Fruit fly (Drosophila melanogaster) whole organism, embryonic: ENCODE results near the gene CG9702.

ENCODE experiments used
- BEAF-32 ChIP-seq: fragments of 200-800 bp; sonication (Bioruptor generic); optimal IDR thresholded peaks from 3 replicates; lab custom pipeline; 2017; ENCODE audit warnings: missing biosample characterization, missing genetic modification characterization, mild to moderate bottlenecking, moderate library complexity, missing genetic modification reagents
- Bgb ChIP-seq: fragments of 200-800 bp; sonication (Bioruptor generic); IDR thresholded peaks from 2 replicates; pipeline ENCODE4 v1.3.6; 2022; ENCODE audit warnings: missing biosample characterization, missing genetic modification characterization; ENCODE audit not compliant: partially characterized antibody
- BtbVII ChIP-seq: fragments of 200-800 bp; sonication (Bioruptor generic); optimal IDR thresholded peaks from 3 replicates; lab custom pipeline; 2017; ENCODE audit warnings: missing biosample characterization, mild to moderate bottlenecking, missing genetic modification characterization
- CG11093 ChIP-seq: fragments of 200-800 bp; sonication (Bioruptor generic); IDR thresholded peaks from 3 replicates; pipeline ENCODE4 v1.3.6; 2022; ENCODE audit warnings: missing biosample characterization, missing genetic modification characterization
- CG11560 ChIP-seq: fragments of 200-800 bp; sonication (Bioruptor generic); IDR thresholded peaks from 3 replicates; pipeline ENCODE4 v1.3.6; 2022; ENCODE audit warnings: missing biosample characterization, missing genetic modification characterization
- CG12299 ChIP-seq: fragments of 200-800 bp; sonication (Bioruptor generic); optimal IDR thresholded peaks from 2 replicates; lab custom pipeline; 2018; ENCODE audit warnings: missing biosample characterization, mild to moderate bottlenecking, missing genetic modification characterization
- CG13296 ChIP-seq: fragments of 200-800 bp; sonication (Bioruptor generic); optimal IDR thresholded peaks from 3 replicates; lab custom pipeline; 2018; ENCODE audit warnings: missing biosample characterization, mild to moderate bottlenecking, missing genetic modification characterization
- CG14050 ChIP-seq: fragments of 200-800 bp; sonication (Bioruptor generic); IDR thresholded peaks from 3 replicates; pipeline ENCODE4 v1.3.6; 2022; ENCODE audit warnings: missing biosample characterization, missing genetic modification characterization
- CG15269 ChIP-seq: fragments of 200-800 bp; sonication (Bioruptor generic); optimal IDR thresholded peaks from 2 replicates; lab custom pipeline; 2018; ENCODE audit warnings: missing biosample characterization, mild to moderate bottlenecking, missing genetic modification characterization, moderate library complexity
- CG18619 ChIP-seq: fragments of 200-800 bp; sonication (Bioruptor generic); optimal IDR thresholded peaks from 3 replicates; lab custom pipeline; 2017; ENCODE audit warnings: missing biosample characterization, mild to moderate bottlenecking, missing genetic modification characterization
- CG18764 ChIP-seq: fragments of 200-800 bp; sonication (Bioruptor generic); optimal IDR thresholded peaks from 3 replicates; lab custom pipeline; 2016; ENCODE audit warnings: missing biosample characterization, missing genetic modification characterization
- CG30403 ChIP-seq: fragments of 200-800 bp; sonication (Bioruptor generic); optimal IDR thresholded peaks from 3 replicates; lab custom pipeline; 2016; ENCODE audit warnings: missing biosample characterization, missing genetic modification characterization
- CG3726 ChIP-seq: fragments of 200-800 bp; sonication (Bioruptor generic); IDR thresholded peaks from 3 replicates; pipeline ENCODE4, ENCODE4 v1.3.6; 2022; ENCODE audit warnings: missing biosample characterization, missing genetic modification characterization
- CG3838 ChIP-seq: fragments of 200-800 bp; sonication (Bioruptor generic); optimal IDR thresholded peaks from 3 replicates; lab custom pipeline; 2016; ENCODE audit warnings: missing biosample characterization, missing genetic modification characterization
- CG6272 ChIP-seq: fragments of 200-800 bp; sonication (Bioruptor generic); IDR thresholded peaks from 2 replicates; pipeline ENCODE4 v1.3.6; 2022; ENCODE audit warnings: missing biosample characterization, missing genetic modification characterization
- CG6813 ChIP-seq: fragments of 200-800 bp; sonication (Bioruptor generic); optimal IDR thresholded peaks from 2 replicates; lab custom pipeline; 2017; ENCODE audit warnings: missing biosample characterization, missing genetic modification characterization, mild to moderate bottlenecking, moderate library complexity, missing genetic modification reagents
- CG6854 ChIP-seq: fragments of 200-800 bp; sonication (Bioruptor generic); optimal IDR thresholded peaks from 3 replicates; lab custom pipeline; 2017; ENCODE audit warnings: missing biosample characterization, mild to moderate bottlenecking, missing genetic modification characterization
- CG7271 ChIP-seq: fragments of 200-800 bp; sonication (Bioruptor generic); optimal IDR thresholded peaks from 2 replicates; lab custom pipeline; 2018; ENCODE audit warnings: missing biosample characterization, mild to moderate bottlenecking, missing genetic modification characterization, moderate library complexity
- CG7928 ChIP-seq: fragments of 200-800 bp; sonication (Bioruptor generic); optimal IDR thresholded peaks from 2 replicates; lab custom pipeline; 2017; ENCODE audit warnings: missing biosample characterization, mild to moderate bottlenecking, missing genetic modification characterization
- CG8765 ChIP-seq: fragments of 200-800 bp; sonication (Bioruptor generic); IDR thresholded peaks from 2 replicates; pipeline ENCODE4 v1.3.6; 2022; ENCODE audit warnings: missing biosample characterization, missing genetic modification characterization
- Camta ChIP-seq: fragments of 200-800 bp; sonication (Bioruptor generic); optimal IDR thresholded peaks from 2 replicates; lab custom pipeline; 2016; ENCODE audit warnings: missing biosample characterization, missing genetic modification characterization
- Dbx ChIP-seq: fragments of 200-800 bp; sonication (Bioruptor generic); IDR thresholded peaks from 3 replicates; pipeline ENCODE4 v1.3.6; 2022; ENCODE audit warnings: missing biosample characterization, missing genetic modification characterization
- Dll ChIP-seq: fragments of 200-800 bp; sonication (Bioruptor generic); IDR thresholded peaks from 4 replicates; pipeline ENCODE4 v1.3.6; 2022; ENCODE audit warnings: missing biosample characterization, missing genetic modification characterization; ENCODE audit not compliant: partially characterized antibody
- Doc2 ChIP-seq: fragments of 200-800 bp; sonication (Bioruptor generic); IDR thresholded peaks from 2 replicates; pipeline ENCODE4 v1.3.6; 2022; ENCODE audit warnings: missing biosample characterization, missing genetic modification characterization
- Dp ChIP-seq: fragments of 200-800 bp; sonication (Bioruptor generic); optimal IDR thresholded peaks from 2 replicates; lab custom pipeline; 2018; ENCODE audit warnings: missing biosample characterization, mild to moderate bottlenecking, missing genetic modification characterization, moderate library complexity
- HLHmδ ChIP-seq: fragments of 200-800 bp; sonication (Bioruptor generic); optimal IDR thresholded peaks from 2 replicates; lab custom pipeline; 2018; ENCODE audit warnings: missing biosample characterization, mild to moderate bottlenecking, missing genetic modification characterization, moderate library complexity
- Hmr ChIP-seq: fragments of 200-800 bp; sonication (Bioruptor generic); optimal IDR thresholded peaks from 3 replicates; lab custom pipeline; 2017; ENCODE audit warnings: mild to moderate bottlenecking, missing biosample characterization, missing genetic modification reagents, missing genetic modification characterization
- MESR4 ChIP-seq: fragments of 200-800 bp; sonication (Bioruptor generic); optimal IDR thresholded peaks from 2 replicates; lab custom pipeline; 2018; ENCODE audit warnings: missing biosample characterization, mild to moderate bottlenecking, missing genetic modification characterization, moderate library complexity
- Med ChIP-seq: fragments of 200-800 bp; sonication (Bioruptor generic); peaks from one replicate; lab custom pipeline; 2016; ENCODE audit warnings: missing biosample characterization, missing genetic modification characterization, mild to moderate bottlenecking, inconsistent platforms, moderate library complexity
- NC2α ChIP-seq: fragments of 200-800 bp; sonication (Bioruptor generic); optimal IDR thresholded peaks from 2 replicates; lab custom pipeline; 2016; ENCODE audit warnings: missing biosample characterization, missing genetic modification characterization
- NFAT ChIP-seq: fragments of 200-800 bp; sonication (Bioruptor generic); IDR thresholded peaks from 2 replicates; pipeline ENCODE4 v1.3.6; 2022; ENCODE audit warnings: missing biosample characterization, missing genetic modification characterization
- Sox100B ChIP-seq: fragments of 200-800 bp; sonication (Bioruptor generic); optimal IDR thresholded peaks from 3 replicates; lab custom pipeline; 2018; ENCODE audit warnings: missing biosample characterization, mild to moderate bottlenecking, missing genetic modification characterization
- TFAM ChIP-seq: fragments of 200-800 bp; sonication (Bioruptor generic); optimal IDR thresholded peaks from 2 replicates; lab custom pipeline; 2017; ENCODE audit warnings: missing biosample characterization, missing genetic modification characterization, inconsistent platforms
- ac ChIP-seq: fragments of 200-800 bp; sonication (Bioruptor generic); optimal IDR thresholded peaks from 3 replicates; lab custom pipeline; 2017; ENCODE audit warnings: missing biosample characterization, mild to moderate bottlenecking, missing genetic modification characterization
- cad ChIP-seq: fragments of >200 bp; optimal IDR thresholded peaks from 2 replicates; lab custom pipeline; 2017; ENCODE audit warnings: missing biosample characterization, missing genetic modification characterization
- cg ChIP-seq: fragments of 200-800 bp; sonication (Bioruptor generic); optimal IDR thresholded peaks from 3 replicates; lab custom pipeline; 2019; ENCODE audit warnings: missing biosample characterization, mild to moderate bottlenecking, missing genetic modification characterization, moderate library complexity
- crp ChIP-seq, 2 experiments: fragments of 200-800 bp; sonication (Bioruptor generic); optimal IDR thresholded peaks; 2 replicates in 1 of 2; 3 replicates in 1 of 2; lab custom pipeline; 2017; ENCODE audit warnings: missing biosample characterization in 2 of 2, missing genetic modification characterization in 2 of 2, mild to moderate bottlenecking in 1 of 2, moderate library complexity in 1 of 2
- dan ChIP-seq: fragments of 200-800 bp; sonication (Bioruptor generic); IDR thresholded peaks from 2 replicates; pipeline ENCODE4 v1.3.6; 2022; ENCODE audit warnings: missing biosample characterization, missing genetic modification characterization
- dm ChIP-seq: fragments of 200-800 bp; sonication (Bioruptor generic); optimal IDR thresholded peaks from 3 replicates; lab custom pipeline; 2016; ENCODE audit warnings: missing biosample characterization, missing genetic modification characterization
- exex ChIP-seq: fragments of 200-800 bp; sonication (Bioruptor generic); optimal IDR thresholded peaks from 4 replicates; lab custom pipeline; 2018; ENCODE audit warnings: missing biosample characterization, mild to moderate bottlenecking, missing genetic modification characterization, moderate library complexity
- fu2 ChIP-seq: fragments of 200-800 bp; sonication (Bioruptor generic); optimal IDR thresholded peaks from 2 replicates; lab custom pipeline; 2016; ENCODE audit warnings: missing biosample characterization, missing genetic modification characterization
- gce ChIP-seq: fragments of 200-800 bp; sonication (Bioruptor generic); IDR thresholded peaks from 3 replicates; pipeline ENCODE4 v1.3.6; 2022; ENCODE audit warnings: missing biosample characterization, missing genetic modification characterization
- gsb ChIP-seq: fragments of 200-800 bp; sonication (Bioruptor generic); IDR thresholded peaks from 2 replicates; pipeline ENCODE4 v1.3.6; 2022; ENCODE audit warnings: missing biosample characterization, missing genetic modification characterization
- h ChIP-seq: fragments of >200 bp; optimal IDR thresholded peaks from 2 replicates; lab custom pipeline; 2017
- mam ChIP-seq: fragments of 200-800 bp; sonication (Bioruptor generic); optimal IDR thresholded peaks from 3 replicates; lab custom pipeline; 2016; ENCODE audit warnings: missing biosample characterization, missing genetic modification characterization
- mirr ChIP-seq: fragments of 200-800 bp; sonication (Bioruptor generic); optimal IDR thresholded peaks from 3 replicates; lab custom pipeline; 2018; ENCODE audit warnings: missing biosample characterization, mild to moderate bottlenecking, missing genetic modification characterization
- seq ChIP-seq: fragments of 200-800 bp; sonication (Bioruptor generic); IDR thresholded peaks from 2 replicates; pipeline ENCODE4 v1.3.6; 2022; ENCODE audit warnings: missing biosample characterization, missing genetic modification characterization
- wek ChIP-seq: fragments of 200-800 bp; sonication (Bioruptor generic); optimal IDR thresholded peaks from 3 replicates; lab custom pipeline; 2018; ENCODE audit warnings: missing biosample characterization, mild to moderate bottlenecking, missing genetic modification characterization, moderate library complexity
- yki ChIP-seq: fragments of >200 bp; optimal IDR thresholded peaks from 3 replicates; lab custom pipeline; 2018
- zen ChIP-seq: fragments of 200-800 bp; sonication (Bioruptor generic); optimal IDR thresholded peaks from 3 replicates; lab custom pipeline; 2018; ENCODE audit warnings: missing biosample characterization, mild to moderate bottlenecking, missing genetic modification characterization, moderate library complexity

Gene CG9702

dm6 chr3R:30601440-30602256 is 22.4 kb downstream of the CG9702 start, which contains the start of the genes CG2246 and CG31021 (continued):
- peak; percentile 78 for TF ChIP-seq mam
- TF ChIP-seq CG3726 (GFP tag; lab: Robert Waterston, UW): no peak
- TF ChIP-seq BEAF-32 (GFP tag; lab: Kevin White, UChicago): peak; percentile 96
- peak; percentile 9 for TF ChIP-seq exex
- no peak for TF ChIP-seq ac
- peak; percentile 62 for TF ChIP-seq fu2 (GFP tag; lab: Kevin White, UChicago)
- no peak for TF ChIP-seq cg (GFP tag; lab: Kevin White, UChicago)
- TF ChIP-seq Dbx (GFP tag; lab: Robert Waterston, UW): peak; percentile 70; the same call in 2 of the 3 replicates
- no peak for TF ChIP-seq NC2α (GFP tag; lab: Kevin White, UChicago)
- TF ChIP-seq CG12299: peak; percentile 15
- peak; percentile 60 for TF ChIP-seq dm
- TF ChIP-seq CG6854 (GFP tag; lab: Kevin White, UChicago): no peak
- TF ChIP-seq CG7928 (GFP tag; lab: Kevin White, UChicago): no peak
- TF ChIP-seq Dll (GFP tag; lab: Robert Waterston, UW): peak; percentile 87
- TF ChIP-seq gce (GFP tag; lab: Robert Waterston, UW): 0 out of 3 replicates have a peak, but pooled peaks have one; percentile 25
- no peak for TF ChIP-seq Doc2 (GFP tag; lab: Robert Waterston, UW)
- TF ChIP-seq dan (GFP tag; lab: Robert Waterston, UW): no peak
- TF ChIP-seq CG30403 (GFP tag; lab: Kevin White, UChicago): peak; percentile 78
- TF ChIP-seq zen (tag; lab: Kevin White, UChicago): peak; percentile 29
- peak; percentile 28 for TF ChIP-seq CG15269 (tag; lab: Kevin White, UChicago)
- peak; percentile 36 for TF ChIP-seq CG18619 (GFP tag; lab: Kevin White, UChicago)
- TF ChIP-seq CG18764 (GFP tag; lab: Kevin White, UChicago): no peak
- peak; percentile 88 for TF ChIP-seq Bgb (GFP tag; lab: Robert Waterston, UW)
- TF ChIP-seq Sox100B (GFP tag; lab: Kevin White, UChicago): peak; percentile 32
- peak; percentile 36 for TF ChIP-seq Dp (GFP tag; lab: Kevin White, UChicago)
- TF ChIP-seq CG11093 (GFP tag; lab: Robert Waterston, UW): 0 out of 3 replicates have a peak, but pooled peaks have one; percentile 24
- TF ChIP-seq CG13296 (GFP tag; lab: Kevin White, UChicago): no peak
- peak; percentile 64 for TF ChIP-seq CG6272 (GFP tag; lab: Robert Waterston, UW)
- TF ChIP-seq CG14050 (GFP tag; lab: Robert Waterston, UW): no peak
- TF ChIP-seq cad (GFP tag; lab: Kevin White, UChicago): no peak
- TF ChIP-seq gsb (GFP tag; lab: Robert Waterston, UW): no peak
- no peak for TF ChIP-seq CG6813 (GFP tag; lab: Kevin White, UChicago)
- no peak for TF ChIP-seq CG8765 (GFP tag; lab: Robert Waterston, UW)
- peak; percentile 4 for TF ChIP-seq yki (lab: Kevin White, UChicago)
- peak; percentile 88 for TF ChIP-seq CG3838 (GFP tag; lab: Kevin White, UChicago)
- TF ChIP-seq BtbVII (GFP tag; lab: Kevin White, UChicago): no peak
- no peak for TF ChIP-seq wek
- peak; percentile 85 for TF ChIP-seq NFAT (GFP tag; lab: Robert Waterston, UW)
- peak; percentile 15 for TF ChIP-seq Camta (GFP tag; lab: Kevin White, UChicago)
- TF ChIP-seq MESR4: peak; percentile 9
- no peak for TF ChIP-seq mirr (GFP tag; lab: Kevin White, UChicago)
- TF ChIP-seq Med (GFP tag; lab: Kevin White, UChicago): peak; percentile 94
- no peak for TF ChIP-seq h (lab: Kevin White, UChicago)
- TF ChIP-seq Hmr (GFP tag; lab: Kevin White, UChicago): peak; percentile 83
- TF ChIP-seq CG7271: no peak
- TF ChIP-seq CG11560 (tag; lab: Robert Waterston, UW): peak; percentile 80; the same call in 1 of the 3 replicates
- TF ChIP-seq crp (GFP tag; optimal IDR thresholded peaks at IDR 0.05; lab: Kevin White, UChicago): peak; percentile 58 to 90
- no peak for TF ChIP-seq HLHmδ (GFP tag; lab: Kevin White, UChicago)
- no peak for TF ChIP-seq TFAM
- no peak for TF ChIP-seq seq
